Worm (Caenorhabditis elegans) whole organism, L1 larva: Measurements from ENCODE around the gene D1054.18.

ENCODE experiments used
- alr-1 ChIP-seq: fragments of 200-800 bp; sonication (Bioruptor generic); optimal IDR thresholded peaks from 2 replicates; lab custom pipeline; 2018; ENCODE audit warnings: borderline replicate concordance, mild to moderate bottlenecking, missing genetic modification characterization, missing compliant biosample characterization
- ceh-82 ChIP-seq, 3 experiments: fragments of 150-350 bp in 1 of 3; sonication (generic microtip) in 2 of 3; optimal IDR thresholded peaks; 2 replicates each; lab custom pipeline; 2014 to 2017; ENCODE audit warnings: missing biosample characterization in 3 of 3, missing genetic modification characterization in 3 of 3
- lsy-2 ChIP-seq, 2 experiments: fragments of 150-350 bp; optimal IDR thresholded peaks; 2 replicates each; lab custom pipeline; 2014; ENCODE audit warnings: missing biosample characterization in 2 of 2, missing genetic modification characterization in 2 of 2
- nhr-76 ChIP-seq: sonication (generic microtip); optimal IDR thresholded peaks from 2 replicates; lab custom pipeline; 2017; ENCODE audit warnings: missing biosample characterization, missing genetic modification characterization

DNA sequence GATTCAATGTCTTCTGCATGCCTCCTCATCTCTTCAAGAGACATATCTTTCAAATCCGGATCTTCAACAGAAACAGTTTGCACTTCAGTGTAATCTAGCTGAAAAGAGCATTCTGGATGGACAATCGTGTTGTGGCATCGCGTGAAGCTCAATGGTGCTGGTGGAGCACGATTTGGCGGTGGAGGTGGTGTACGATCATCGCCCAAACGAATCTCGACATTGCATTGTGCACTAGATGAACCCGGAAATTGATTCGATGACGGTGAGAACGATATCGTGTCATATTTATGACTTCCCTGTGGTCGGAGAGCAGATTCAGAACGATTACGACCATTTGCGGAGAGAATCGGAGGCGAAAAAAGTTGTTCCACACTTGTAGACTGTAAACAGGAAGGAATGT is 27.8 kb downstream of the D1054.18 start:
- TF ChIP-seq ceh-82 (tag; optimal IDR thresholded peaks at IDR 0.05; lab: Kevin White, UChicago), result no peak
- TF ChIP-seq nhr-76, result no peak
- no peak for TF ChIP-seq alr-1
- no peak for TF ChIP-seq lsy-2 (tag; optimal IDR thresholded peaks at IDR 0.05; lab: Kevin White, UChicago)
